Fruit fly (Drosophila melanogaster) whole organism, embryonic: ENCODE data around the gene CG11882.

Experiments
- B-H2 ChIP-seq: fragments of 200-800 bp; sonication (Bioruptor generic); optimal IDR thresholded peaks from 2 replicates; lab custom pipeline; 2018; ENCODE audit warnings: missing biosample characterization, mild to moderate bottlenecking, missing genetic modification characterization
- C15 ChIP-seq: fragments of 200-800 bp; sonication (Bioruptor generic); IDR thresholded peaks from 3 replicates; pipeline ENCODE4 v1.3.6; 2022; ENCODE audit warnings: missing biosample characterization, missing genetic modification characterization
- CG11560 ChIP-seq: fragments of 200-800 bp; sonication (Bioruptor generic); IDR thresholded peaks from 3 replicates; pipeline ENCODE4 v1.3.6; 2022; ENCODE audit warnings: missing biosample characterization, missing genetic modification characterization
- CG12299 ChIP-seq: fragments of 200-800 bp; sonication (Bioruptor generic); optimal IDR thresholded peaks from 2 replicates; lab custom pipeline; 2018; ENCODE audit warnings: missing biosample characterization, mild to moderate bottlenecking, missing genetic modification characterization
- CG1233 ChIP-seq: fragments of 200-800 bp; sonication (Bioruptor generic); optimal IDR thresholded peaks from 4 replicates; lab custom pipeline; 2018; ENCODE audit warnings: missing biosample characterization, mild to moderate bottlenecking, missing genetic modification characterization
- CG12942 ChIP-seq: fragments of 200-800 bp; sonication (Bioruptor generic); optimal IDR thresholded peaks from 3 replicates; lab custom pipeline; 2016; ENCODE audit warnings: missing biosample characterization, missing genetic modification characterization
- CG13123 ChIP-seq: fragments of 200-800 bp; sonication (Bioruptor generic); optimal IDR thresholded peaks from 2 replicates; lab custom pipeline; 2016; ENCODE audit warnings: missing biosample characterization, missing genetic modification characterization
- CG14667 ChIP-seq: fragments of 200-800 bp; sonication (Bioruptor generic); IDR thresholded peaks from 2 replicates; pipeline ENCODE4 v1.3.6; 2022; ENCODE audit warnings: missing biosample characterization, missing genetic modification characterization
- CG1603 ChIP-seq: fragments of 200-800 bp; sonication (Bioruptor generic); optimal IDR thresholded peaks from 2 replicates; lab custom pipeline; 2019; ENCODE audit warnings: missing biosample characterization, mild to moderate bottlenecking, missing genetic modification characterization, moderate library complexity
- CG1792 ChIP-seq: fragments of 200-800 bp; sonication (Bioruptor generic); optimal IDR thresholded peaks from 2 replicates; lab custom pipeline; 2016; ENCODE audit warnings: missing biosample characterization, missing genetic modification characterization
- CG32532 ChIP-seq: fragments of 200-800 bp; sonication (Bioruptor generic); IDR thresholded peaks from 2 replicates; pipeline ENCODE4 v1.3.6; 2022; ENCODE audit warnings: missing biosample characterization, missing genetic modification characterization
- CG7556 ChIP-seq: fragments of 200-800 bp; sonication (Bioruptor generic); optimal IDR thresholded peaks from 2 replicates; lab custom pipeline; 2017; ENCODE audit warnings: missing biosample characterization, mild to moderate bottlenecking, missing genetic modification characterization
- CG9609 ChIP-seq: fragments of 200-800 bp; sonication (Bioruptor generic); optimal IDR thresholded peaks from 3 replicates; lab custom pipeline; 2016; ENCODE audit warnings: missing biosample characterization, missing genetic modification characterization
- CTCF ChIP-seq: fragments of 200-800 bp; sonication (Bioruptor generic); optimal IDR thresholded peaks from 2 replicates; lab custom pipeline; 2017; ENCODE audit warnings: missing biosample characterization, mild to moderate bottlenecking, missing genetic modification characterization, moderate library complexity
- Camta ChIP-seq: fragments of 200-800 bp; sonication (Bioruptor generic); optimal IDR thresholded peaks from 2 replicates; lab custom pipeline; 2016; ENCODE audit warnings: missing biosample characterization, missing genetic modification characterization
- D ChIP-seq, 2 experiments: fragments of 200-800 bp in 1 of 2; fragments of >200 bp in 1 of 2; sonication (Bioruptor generic) in 1 of 2; optimal IDR thresholded peaks; 2 replicates in 1 of 2; 3 replicates in 1 of 2; lab custom pipeline; 2017; ENCODE audit warnings: mild to moderate bottlenecking in 1 of 2, missing biosample characterization in 1 of 2, missing genetic modification characterization in 1 of 2, missing genetic modification reagents in 1 of 2
- D19A ChIP-seq: fragments of 200-800 bp; optimal IDR thresholded peaks from 3 replicates; lab custom pipeline; 2019; ENCODE audit warnings: missing biosample characterization, mild to moderate bottlenecking, missing genetic modification characterization, moderate library complexity
- D19B ChIP-seq: fragments of 200-800 bp; sonication (Bioruptor generic); optimal IDR thresholded peaks from 2 replicates; lab custom pipeline; 2017; ENCODE audit warnings: missing biosample characterization, mild to moderate bottlenecking, missing genetic modification characterization
- Doc3 ChIP-seq: fragments of 200-800 bp; sonication (Bioruptor generic); IDR thresholded peaks from 3 replicates; pipeline ENCODE4 v1.3.6; 2022; ENCODE audit warnings: missing biosample characterization, missing genetic modification characterization; ENCODE audit not compliant: partially characterized antibody
- Dref ChIP-seq: fragments of 200-800 bp; sonication (Bioruptor generic); IDR thresholded peaks from 2 replicates; pipeline ENCODE4 v1.3.6; 2022; ENCODE audit warnings: missing biosample characterization, missing genetic modification characterization
- E2f1 ChIP-seq: fragments of 200-800 bp; sonication (Bioruptor generic); IDR thresholded peaks from 2 replicates; pipeline ENCODE4 v1.3.6; 2022; ENCODE audit warnings: missing biosample characterization, missing genetic modification characterization
- Eip74EF ChIP-seq, 2 experiments: fragments of 200-800 bp in 1 of 2; fragments of >200 bp in 1 of 2; sonication (Bioruptor generic) in 1 of 2; optimal IDR thresholded peaks; 2 replicates each; lab custom pipeline; 2017 to 2019; ENCODE audit warnings: missing biosample characterization in 2 of 2, missing genetic modification characterization in 2 of 2, mild to moderate bottlenecking in 1 of 2, moderate library complexity in 1 of 2
- Fer3 ChIP-seq: fragments of 200-800 bp; sonication (Bioruptor generic); optimal IDR thresholded peaks from 2 replicates; lab custom pipeline; 2018; ENCODE audit warnings: missing biosample characterization, mild to moderate bottlenecking, missing genetic modification characterization, moderate library complexity
- Hr78 ChIP-seq, 2 experiments: fragments of 200-800 bp in 1 of 2; fragments of >200 bp in 1 of 2; sonication (Bioruptor generic) in 1 of 2; optimal IDR thresholded peaks; 2 replicates each; lab custom pipeline; 2017 to 2019; ENCODE audit warnings: missing biosample characterization in 2 of 2, missing genetic modification characterization in 2 of 2, mild to moderate bottlenecking in 1 of 2, moderate library complexity in 1 of 2
- Lim3 ChIP-seq: fragments of 200-800 bp; sonication (Bioruptor generic); IDR thresholded peaks from 2 replicates; pipeline ENCODE4 v1.3.6; 2022; ENCODE audit warnings: missing biosample characterization, missing genetic modification characterization
- Lpt ChIP-seq: fragments of >200 bp; optimal IDR thresholded peaks from 2 replicates; lab custom pipeline; 2018; ENCODE audit warnings: missing biosample characterization, missing genetic modification characterization
- MBD-R2 ChIP-seq: fragments of 200-800 bp; sonication (Bioruptor generic); IDR thresholded peaks from 2 replicates; pipeline ENCODE4 v1.3.6; 2022; ENCODE audit warnings: missing biosample characterization, missing genetic modification characterization
- Med ChIP-seq: fragments of 200-800 bp; sonication (Bioruptor generic); peaks from one replicate; lab custom pipeline; 2016; ENCODE audit warnings: missing biosample characterization, missing genetic modification characterization, mild to moderate bottlenecking, inconsistent platforms, moderate library complexity
- Xbp1 ChIP-seq: fragments of 200-800 bp; sonication (Bioruptor generic); optimal IDR thresholded peaks from 3 replicates; lab custom pipeline; 2016; ENCODE audit warnings: missing biosample characterization, mild to moderate bottlenecking, missing genetic modification characterization
- caup ChIP-seq: fragments of 200-800 bp; sonication (Bioruptor generic); optimal IDR thresholded peaks from 3 replicates; lab custom pipeline; 2017; ENCODE audit warnings: missing biosample characterization, mild to moderate bottlenecking, missing genetic modification characterization, moderate library complexity; ENCODE audit not compliant: severe bottlenecking
- cg ChIP-seq: fragments of 200-800 bp; sonication (Bioruptor generic); optimal IDR thresholded peaks from 3 replicates; lab custom pipeline; 2019; ENCODE audit warnings: missing biosample characterization, mild to moderate bottlenecking, missing genetic modification characterization, moderate library complexity
- chinmo ChIP-seq: fragments of 200-800 bp; sonication (Bioruptor generic); IDR thresholded peaks from 4 replicates; pipeline ENCODE4 v1.3.6; 2022; ENCODE audit warnings: missing biosample characterization, missing genetic modification characterization; ENCODE audit not compliant: partially characterized antibody
- crp ChIP-seq, 2 experiments: fragments of 200-800 bp; sonication (Bioruptor generic); optimal IDR thresholded peaks; 2 replicates in 1 of 2; 3 replicates in 1 of 2; lab custom pipeline; 2017; ENCODE audit warnings: missing biosample characterization in 2 of 2, missing genetic modification characterization in 2 of 2, mild to moderate bottlenecking in 1 of 2, moderate library complexity in 1 of 2
- dpn ChIP-seq, 2 experiments: fragments of 200-800 bp; sonication (Bioruptor generic); optimal IDR thresholded peaks; 3 replicates each; lab custom pipeline; 2016; ENCODE audit warnings: missing biosample characterization in 2 of 2, missing genetic modification characterization in 2 of 2
- dysf ChIP-seq: fragments of 200-800 bp; sonication (Bioruptor generic); IDR thresholded peaks from 3 replicates; pipeline ENCODE4 v1.3.6; 2022; ENCODE audit warnings: missing biosample characterization, missing genetic modification characterization
- emc ChIP-seq: fragments of 200-800 bp; sonication (Bioruptor generic); optimal IDR thresholded peaks from 2 replicates; lab custom pipeline; 2016; ENCODE audit warnings: missing biosample characterization, missing genetic modification characterization
- eve ChIP-seq, 2 experiments: fragments of >200 bp; optimal IDR thresholded peaks; 2 replicates each; lab custom pipeline; 2017; ENCODE audit warnings: missing biosample characterization in 2 of 2, missing genetic modification characterization in 2 of 2
- jigr1 ChIP-seq: fragments of 200-800 bp; sonication (Bioruptor generic); IDR thresholded peaks from 3 replicates; pipeline ENCODE4 v1.3.6; 2022; ENCODE audit warnings: missing biosample characterization, missing genetic modification characterization
- mld ChIP-seq: fragments of 200-800 bp; sonication (Bioruptor generic); IDR thresholded peaks from 3 replicates; pipeline ENCODE4 v1.3.6; 2022; ENCODE audit warnings: missing biosample characterization, missing genetic modification characterization; ENCODE audit not compliant: partially characterized antibody
- nerfin-1 ChIP-seq: fragments of 200-800 bp; sonication (Bioruptor generic); optimal IDR thresholded peaks from 3 replicates; lab custom pipeline; 2019; ENCODE audit warnings: missing biosample characterization, mild to moderate bottlenecking, missing genetic modification characterization, moderate library complexity
- nmo ChIP-seq: fragments of 200-800 bp; sonication (Bioruptor generic); optimal IDR thresholded peaks from 2 replicates; lab custom pipeline; 2018; ENCODE audit warnings: missing biosample characterization, mild to moderate bottlenecking, missing genetic modification characterization, moderate library complexity
- oc ChIP-seq: fragments of 200-800 bp; sonication (Bioruptor generic); optimal IDR thresholded peaks from 2 replicates; lab custom pipeline; 2018; ENCODE audit warnings: missing biosample characterization, mild to moderate bottlenecking, missing genetic modification characterization, moderate library complexity
- salm ChIP-seq: fragments of 200-800 bp; sonication (Bioruptor generic); optimal IDR thresholded peaks from 2 replicates; lab custom pipeline; 2018; ENCODE audit warnings: missing biosample characterization, mild to moderate bottlenecking, missing genetic modification characterization
- sima ChIP-seq: fragments of 200-800 bp; sonication (Bioruptor generic); optimal IDR thresholded peaks from 2 replicates; lab custom pipeline; 2016; ENCODE audit warnings: missing biosample characterization, missing genetic modification characterization
- tup ChIP-seq: fragments of 200-800 bp; sonication (Bioruptor generic); optimal IDR thresholded peaks from 2 replicates; lab custom pipeline; 2016; ENCODE audit warnings: missing biosample characterization, mild to moderate bottlenecking, missing genetic modification characterization, moderate library complexity
- vvl ChIP-seq: fragments of 200-800 bp; sonication (Bioruptor generic); IDR thresholded peaks from 2 replicates; pipeline ENCODE4 v1.3.6; 2022; ENCODE audit warnings: missing biosample characterization, missing genetic modification characterization
- wor ChIP-seq: fragments of 200-800 bp; sonication (Bioruptor generic); IDR thresholded peaks from 2 replicates; pipeline ENCODE4 v1.3.6; 2022; ENCODE audit warnings: missing biosample characterization, missing genetic modification characterization
- zen ChIP-seq: fragments of 200-800 bp; sonication (Bioruptor generic); optimal IDR thresholded peaks from 3 replicates; lab custom pipeline; 2018; ENCODE audit warnings: missing biosample characterization, mild to moderate bottlenecking, missing genetic modification characterization, moderate library complexity

CG11882 gene

dm6 chr3R:29122817-29123611 lies 25.0 kb downstream of the CG11882 start, which contains the start of the genes yem and Ctl2 (continued):
- TF ChIP-seq dysf (GFP tag; lab: Robert Waterston, UW) (peak; percentile 79), CG13123 (peak; percentile 17), salm (tag; lab: Kevin White, UChicago) (no peak), sima (peak; percentile 2), CG11560 (tag; lab: Robert Waterston, UW) (peak; percentile 32; the same call in 1 of the 3 replicates), cg (GFP tag; lab: Kevin White, UChicago) (no peak), CG32532 (GFP tag; lab: Robert Waterston, UW) (no peak; the same call in none of the 2 replicates), Fer3 (tag; lab: Kevin White, UChicago) (peak; percentile 39), Hr78 (GFP tag; optimal IDR thresholded peaks at IDR 0.05; lab: Kevin White, UChicago) (no peak), D (optimal IDR thresholded peaks at IDR 0.05; lab: Kevin White, UChicago) (no peak), D (GFP tag; optimal IDR thresholded peaks at IDR 0.05; lab: Kevin White, UChicago) (peak; percentile 50), mld (GFP tag; lab: Robert Waterston, UW) (peak; percentile 39; the same call in 1 of the 3 replicates), E2f1 (peak; percentile 39), Eip74EF (GFP tag; optimal IDR thresholded peaks at IDR 0.05; lab: Kevin White, UChicago) (no peak), CG12942 (peak; percentile 64), CG12299 (tag; lab: Kevin White, UChicago) (no peak), eve (GFP tag; optimal IDR thresholded peaks at IDR 0.05; lab: Kevin White, UChicago) (peak in 1 of 2 experiments; percentile 26), CG1233 (GFP tag; lab: Kevin White, UChicago) (peak; percentile 48), vvl (peak; percentile 58; the same call in 1 of the 2 replicates), dpn (GFP tag; optimal IDR thresholded peaks at IDR 0.05; lab: Kevin White, UChicago) (peak; percentile 68 to 84), jigr1 (GFP tag; lab: Robert Waterston, UW) (peak; percentile 68; the same call in 2 of the 3 replicates), chinmo (GFP tag; lab: Robert Waterston, UW) (peak; percentile 79; the same call in 1 of the 4 replicates), Lpt (GFP tag; lab: Kevin White, UChicago) (no peak), wor (GFP tag; lab: Robert Waterston, UW) (peak; percentile 47; the same call in 1 of the 2 replicates), C15 (GFP tag; lab: Robert Waterston, UW) (no peak), Xbp1 (peak; percentile 84), crp (GFP tag; optimal IDR thresholded peaks at IDR 0.05; lab: Kevin White, UChicago) (peak; percentile 78 to 97), tup (GFP tag; lab: Kevin White, UChicago) (peak; percentile 31), D19A (tag; lab: Kevin White, UChicago) (no peak), CG14667 (GFP tag; lab: Robert Waterston, UW) (peak; percentile 62), Doc3 (GFP tag; lab: Robert Waterston, UW) (0 out of 3 replicates have a peak, but pooled peaks have one; percentile 27), CG7556 (GFP tag; lab: Kevin White, UChicago) (peak; percentile 78), Med (GFP tag; lab: Kevin White, UChicago) (peak; percentile 93), CG9609 (GFP tag; lab: Kevin White, UChicago) (peak; percentile 80), nerfin-1 (tag; lab: Kevin White, UChicago) (peak; percentile 81), CTCF (no peak), oc (tag; lab: Kevin White, UChicago) (peak; percentile 7), Dref (GFP tag; lab: Robert Waterston, UW) (peak; percentile 47), CG1603 (peak; percentile 66), caup (GFP tag; lab: Kevin White, UChicago) (peak; percentile 70), zen (peak; percentile 40), CG1792 (GFP tag; lab: Kevin White, UChicago) (peak; percentile 77), B-H2 (GFP tag; lab: Kevin White, UChicago) (peak; percentile 58), Lim3 (no peak), nmo (GFP tag; lab: Kevin White, UChicago) (peak; percentile 83), Camta (GFP tag; lab: Kevin White, UChicago) (peak; percentile 80), D19B (GFP tag; lab: Kevin White, UChicago) (peak; percentile 50), MBD-R2 (GFP tag; lab: Robert Waterston, UW) (peak; percentile 82), emc (GFP tag; lab: Kevin White, UChicago) (peak; percentile 55)
